Fruit fly (Drosophila melanogaster) whole organism, pupa: ENCODE data around the gene RpL22.

ENCODE experiments used
- CG10348 ChIP-seq: fragments of 200-800 bp; sonication (Bioruptor generic); IDR thresholded peaks from 2 replicates; pipeline ENCODE4 v1.3.6; 2022; ENCODE audit warnings: missing biosample characterization, missing genetic modification characterization
- CG12605 ChIP-seq: fragments of 200-800 bp; sonication (Bioruptor generic); IDR thresholded peaks from 2 replicates; pipeline ENCODE4 v1.3.6; 2022; ENCODE audit warnings: missing biosample characterization, missing genetic modification characterization
- CG13204 ChIP-seq: fragments of 200-800 bp; sonication (Bioruptor generic); optimal IDR thresholded peaks from 2 replicates; lab custom pipeline; 2018; ENCODE audit warnings: missing biosample characterization, mild to moderate bottlenecking, missing genetic modification characterization, moderate library complexity
- CG14655 ChIP-seq: fragments of 200-800 bp; sonication (Bioruptor generic); optimal IDR thresholded peaks from 3 replicates; lab custom pipeline; 2017; ENCODE audit warnings: mild to moderate bottlenecking, missing biosample characterization, missing genetic modification reagents, missing genetic modification characterization
- CG15710 ChIP-seq: fragments of 200-800 bp; sonication (Bioruptor generic); optimal IDR thresholded peaks from 2 replicates; lab custom pipeline; 2018; ENCODE audit warnings: missing biosample characterization, mild to moderate bottlenecking, missing genetic modification characterization, moderate library complexity
- CG17806 ChIP-seq: fragments of 200-800 bp; sonication (Bioruptor generic); optimal IDR thresholded peaks from 2 replicates; lab custom pipeline; 2018; ENCODE audit warnings: missing biosample characterization, mild to moderate bottlenecking, missing genetic modification characterization, moderate library complexity
- CG32121 ChIP-seq: fragments of 200-800 bp; sonication (Bioruptor generic); IDR thresholded peaks from 2 replicates; pipeline ENCODE4 v1.3.6; 2022; ENCODE audit warnings: missing biosample characterization, missing genetic modification characterization
- CG34367 ChIP-seq: fragments of 200-800 bp; sonication (Bioruptor generic); optimal IDR thresholded peaks from 2 replicates; lab custom pipeline; 2018; ENCODE audit warnings: missing biosample characterization, mild to moderate bottlenecking, missing genetic modification characterization
- CG4496 ChIP-seq: fragments of 200-800 bp; sonication (Bioruptor generic); IDR thresholded peaks from 3 replicates; pipeline ENCODE4 v1.3.6; 2022; ENCODE audit warnings: missing biosample characterization, missing genetic modification characterization
- CG8159 ChIP-seq: fragments of 200-800 bp; sonication (Bioruptor generic); optimal IDR thresholded peaks from 3 replicates; lab custom pipeline; 2018; ENCODE audit warnings: missing biosample characterization, mild to moderate bottlenecking, missing genetic modification characterization, moderate library complexity
- CG8301 ChIP-seq: fragments of 200-800 bp; sonication (Bioruptor generic); optimal IDR thresholded peaks from 2 replicates; lab custom pipeline; 2018; ENCODE audit warnings: missing biosample characterization, mild to moderate bottlenecking, missing genetic modification characterization
- CG9948 ChIP-seq: fragments of 200-800 bp; sonication (Bioruptor generic); optimal IDR thresholded peaks from 2 replicates; lab custom pipeline; 2018; ENCODE audit warnings: missing biosample characterization, mild to moderate bottlenecking, missing genetic modification characterization, moderate library complexity
- D1 ChIP-seq: fragments of 200-800 bp; sonication (Bioruptor generic); optimal IDR thresholded peaks from 2 replicates; lab custom pipeline; 2018; ENCODE audit warnings: missing biosample characterization, mild to moderate bottlenecking, missing genetic modification characterization, moderate library complexity
- EcR ChIP-seq: fragments of 200-800 bp; sonication (Bioruptor generic); optimal IDR thresholded peaks from 3 replicates; lab custom pipeline; 2019; ENCODE audit warnings: missing biosample characterization, missing genetic modification characterization, mild to moderate bottlenecking, moderate library complexity, missing genetic modification reagents
- Ets98B ChIP-seq: fragments of 200-800 bp; sonication (Bioruptor generic); IDR thresholded peaks from 2 replicates; pipeline ENCODE4 v1.3.6; 2022; ENCODE audit warnings: missing biosample characterization, missing genetic modification characterization
- Pif1A ChIP-seq: fragments of 200-800 bp; sonication (Bioruptor generic); optimal IDR thresholded peaks from 3 replicates; lab custom pipeline; 2016; ENCODE audit warnings: missing biosample characterization, missing genetic modification characterization
- Pif1B ChIP-seq: fragments of 200-800 bp; sonication (Bioruptor generic); optimal IDR thresholded peaks from 3 replicates; lab custom pipeline; 2016; ENCODE audit warnings: missing biosample characterization, missing genetic modification characterization
- Snoo ChIP-seq: fragments of 200-800 bp; sonication (Bioruptor generic); optimal IDR thresholded peaks from 3 replicates; lab custom pipeline; 2017; ENCODE audit warnings: missing biosample characterization, mild to moderate bottlenecking, missing genetic modification characterization, inconsistent platforms
- fd96Ca ChIP-seq: fragments of 200-800 bp; sonication (Bioruptor generic); IDR thresholded peaks from 3 replicates; pipeline ENCODE4 v1.3.6; 2022; ENCODE audit warnings: missing biosample characterization, missing genetic modification characterization
- gl ChIP-seq: fragments of 200-800 bp; sonication (Bioruptor generic); optimal IDR thresholded peaks from 2 replicates; lab custom pipeline; 2018; ENCODE audit warnings: missing biosample characterization, mild to moderate bottlenecking, missing genetic modification characterization
- rn ChIP-seq: fragments of 200-800 bp; sonication (Bioruptor generic); IDR thresholded peaks from 2 replicates; pipeline ENCODE4 v1.3.6; 2022; ENCODE audit warnings: missing biosample characterization, missing genetic modification characterization

RpL22 gene

dm6 chrX:774160-774700, 9.3 kb upstream of the RpL22 start:
- no peak for TF ChIP-seq CG9948
- TF ChIP-seq Ets98B (GFP tag; lab: Robert Waterston, UW), result no peak
- no peak for TF ChIP-seq CG17806 (tag; lab: Kevin White, UChicago)
- no peak for TF ChIP-seq rn (GFP tag; lab: Robert Waterston, UW)
- no peak for TF ChIP-seq CG4496 (GFP tag; lab: Robert Waterston, UW)
- TF ChIP-seq CG14655, result no peak
- no peak for TF ChIP-seq Pif1B (GFP tag; lab: Kevin White, UChicago)
- TF ChIP-seq fd96Ca (GFP tag; lab: Robert Waterston, UW), result no peak
- no peak for TF ChIP-seq D1 (tag; lab: Kevin White, UChicago)
- no peak for TF ChIP-seq CG8159 (tag; lab: Kevin White, UChicago)
- no peak for TF ChIP-seq CG12605
- no peak for TF ChIP-seq CG10348
- TF ChIP-seq CG13204, result no peak
- no peak for TF ChIP-seq CG8301 (tag; lab: Kevin White, UChicago)
- TF ChIP-seq CG32121, result no peak
- no peak for TF ChIP-seq gl (tag; lab: Kevin White, UChicago)
- no peak for TF ChIP-seq EcR
- no peak for TF ChIP-seq CG34367 (tag; lab: Kevin White, UChicago)

- TF ChIP-seq CG15710 (tag; lab: Kevin White, UChicago), result no peak
- TF ChIP-seq CG8159 (tag; lab: Kevin White, UChicago), result no peak
- no peak for TF ChIP-seq CG10348
- TF ChIP-seq Snoo (tag; lab: Kevin White, UChicago), result no peak
- no peak for TF ChIP-seq rn (GFP tag; lab: Robert Waterston, UW)
These were observed 7.5 kb upstream of the RpL22 start for dm6 chrX:772305-772986.

dm6 chrX:771431-772064, 6.6 kb upstream of the RpL22 start:
- TF ChIP-seq CG8159 (tag; lab: Kevin White, UChicago) (peak; percentile 28), CG8301 (tag; lab: Kevin White, UChicago) (no peak), CG32121 (no peak), CG17806 (tag; lab: Kevin White, UChicago) (peak; percentile 43), CG14655 (peak; percentile 9), CG9948 (peak; percentile 39), CG34367 (tag; lab: Kevin White, UChicago) (peak; percentile 19)

- TF ChIP-seq CG13204, result peak; percentile 89
- TF ChIP-seq D1 (tag; lab: Kevin White, UChicago), result no peak
- TF ChIP-seq CG17806 (tag; lab: Kevin White, UChicago), result peak; percentile 63
- TF ChIP-seq Ets98B (GFP tag; lab: Robert Waterston, UW), result peak; percentile 78
- peak; percentile 62 for TF ChIP-seq EcR
- peak; percentile 37 for TF ChIP-seq CG34367 (tag; lab: Kevin White, UChicago)
- TF ChIP-seq Snoo (tag; lab: Kevin White, UChicago), result peak; percentile 61
- peak; percentile 70 for TF ChIP-seq CG14655
- peak; percentile 79 for TF ChIP-seq Pif1B (GFP tag; lab: Kevin White, UChicago)
- no peak for TF ChIP-seq rn (GFP tag; lab: Robert Waterston, UW)
- peak; percentile 78 for TF ChIP-seq Pif1A (GFP tag; lab: Kevin White, UChicago)
- peak; percentile 46; the same call in 1 of the 2 replicates for TF ChIP-seq CG12605
- peak; percentile 74; the same call in 2 of the 3 replicates for TF ChIP-seq CG4496 (GFP tag; lab: Robert Waterston, UW)
- peak; percentile 64 for TF ChIP-seq CG8301 (tag; lab: Kevin White, UChicago)
- TF ChIP-seq CG10348, result no peak
- peak; percentile 47 for TF ChIP-seq CG9948
- peak; percentile 76 for TF ChIP-seq fd96Ca (GFP tag; lab: Robert Waterston, UW)
- peak; percentile 67 for TF ChIP-seq CG8159 (tag; lab: Kevin White, UChicago)
- no peak for TF ChIP-seq CG32121
- TF ChIP-seq CG15710 (tag; lab: Kevin White, UChicago), result peak; percentile 68
- peak; percentile 60 for TF ChIP-seq gl (tag; lab: Kevin White, UChicago)
These were observed 4.8 kb upstream of the RpL22 start, which contains the start of gene fz3 for dm6 chrX:769639-770124. TSS of gene fz3 (plus strand) at chrX:769945.

dm6 chrX:768480-769123, 3.7 kb upstream of the RpL22 start:
- no peak for TF ChIP-seq CG13204
- no peak for TF ChIP-seq CG12605
- TF ChIP-seq CG8301 (tag; lab: Kevin White, UChicago), result no peak
- no peak for TF ChIP-seq Pif1B (GFP tag; lab: Kevin White, UChicago)
- no peak for TF ChIP-seq Pif1A (GFP tag; lab: Kevin White, UChicago)
- no peak for TF ChIP-seq CG14655
- no peak for TF ChIP-seq Ets98B (GFP tag; lab: Robert Waterston, UW)
- no peak for TF ChIP-seq CG34367 (tag; lab: Kevin White, UChicago)
- no peak for TF ChIP-seq EcR
- TF ChIP-seq rn (GFP tag; lab: Robert Waterston, UW), result no peak
- TF ChIP-seq CG9948, result no peak
- TF ChIP-seq gl (tag; lab: Kevin White, UChicago), result no peak
